Fruit fly (Drosophila melanogaster) whole organism, embryonic: ENCODE measurements around the gene CG14966.

Source experiments
- Atf6 ChIP-seq: fragments of 200-800 bp; sonication (Bioruptor generic); IDR thresholded peaks from 2 replicates; pipeline ENCODE4 v1.3.6; 2022; ENCODE audit warnings: missing biosample characterization, missing genetic modification characterization
- Bgb ChIP-seq: fragments of 200-800 bp; sonication (Bioruptor generic); IDR thresholded peaks from 2 replicates; pipeline ENCODE4 v1.3.6; 2022; ENCODE audit warnings: missing biosample characterization, missing genetic modification characterization; ENCODE audit not compliant: partially characterized antibody
- CG11093 ChIP-seq: fragments of 200-800 bp; sonication (Bioruptor generic); IDR thresholded peaks from 3 replicates; pipeline ENCODE4 v1.3.6; 2022; ENCODE audit warnings: missing biosample characterization, missing genetic modification characterization
- CG11398 ChIP-seq: fragments of 200-800 bp; sonication (Bioruptor generic); optimal IDR thresholded peaks from 2 replicates; lab custom pipeline; 2016; ENCODE audit warnings: missing biosample characterization, missing genetic modification characterization
- CG12155 ChIP-seq: fragments of 200-800 bp; sonication (Bioruptor generic); optimal IDR thresholded peaks from 3 replicates; lab custom pipeline; 2016; ENCODE audit warnings: missing biosample characterization, missing genetic modification characterization
- CG12391 ChIP-seq: fragments of 200-800 bp; sonication (Bioruptor generic); optimal IDR thresholded peaks from 3 replicates; lab custom pipeline; 2018; ENCODE audit warnings: missing biosample characterization, mild to moderate bottlenecking, missing genetic modification characterization, moderate library complexity
- CG13894 ChIP-seq: fragments of 200-800 bp; sonication (Bioruptor generic); optimal IDR thresholded peaks from 3 replicates; lab custom pipeline; 2018; ENCODE audit warnings: missing biosample characterization, mild to moderate bottlenecking, missing genetic modification characterization, moderate library complexity
- CG14441 ChIP-seq: fragments of 200-800 bp; sonication (Bioruptor generic); IDR thresholded peaks from 2 replicates; pipeline ENCODE4 v1.3.6; 2022; ENCODE audit warnings: missing biosample characterization, missing genetic modification characterization
- CG1529 ChIP-seq: fragments of 200-800 bp; sonication (Bioruptor generic); optimal IDR thresholded peaks from 3 replicates; lab custom pipeline; 2018; ENCODE audit warnings: missing biosample characterization, missing genetic modification characterization
- CG1603 ChIP-seq: fragments of 200-800 bp; sonication (Bioruptor generic); optimal IDR thresholded peaks from 2 replicates; lab custom pipeline; 2019; ENCODE audit warnings: missing biosample characterization, mild to moderate bottlenecking, missing genetic modification characterization, moderate library complexity
- CG16813 ChIP-seq: fragments of 200-800 bp; sonication (Bioruptor generic); IDR thresholded peaks from 3 replicates; pipeline ENCODE4 v1.3.6; 2022; ENCODE audit warnings: missing biosample characterization, missing genetic modification characterization; ENCODE audit not compliant: partially characterized antibody
- CG2129 ChIP-seq: fragments of 200-800 bp; sonication (Bioruptor generic); IDR thresholded peaks from 2 replicates; pipeline ENCODE4 v1.3.6; 2022; ENCODE audit warnings: missing biosample characterization, missing genetic modification characterization; ENCODE audit not compliant: partially characterized antibody
- CG2712 ChIP-seq: fragments of 200-800 bp; optimal IDR thresholded peaks from 3 replicates; lab custom pipeline; 2019; ENCODE audit warnings: missing biosample characterization, mild to moderate bottlenecking, missing genetic modification characterization, moderate library complexity
- CG6683 ChIP-seq: fragments of 200-800 bp; sonication (Bioruptor generic); optimal IDR thresholded peaks from 2 replicates; lab custom pipeline; 2017; ENCODE audit warnings: missing biosample characterization, mild to moderate bottlenecking, missing genetic modification characterization, missing genetic modification reagents
- CG6765 ChIP-seq: fragments of 200-800 bp; sonication (Bioruptor generic); optimal IDR thresholded peaks from 3 replicates; lab custom pipeline; 2017; ENCODE audit warnings: missing biosample characterization, mild to moderate bottlenecking, missing genetic modification characterization
- CG7786 ChIP-seq: fragments of 200-800 bp; sonication (Bioruptor generic); optimal IDR thresholded peaks from 2 replicates; lab custom pipeline; 2016; ENCODE audit warnings: missing biosample characterization, missing genetic modification characterization
- CG7987 ChIP-seq: fragments of 200-800 bp; sonication (Bioruptor generic); optimal IDR thresholded peaks from 2 replicates; lab custom pipeline; 2018; ENCODE audit warnings: missing biosample characterization, mild to moderate bottlenecking, missing genetic modification characterization, moderate library complexity
- CG8924 ChIP-seq: fragments of 200-800 bp; optimal IDR thresholded peaks from 3 replicates; lab custom pipeline; 2019; ENCODE audit warnings: missing biosample characterization, mild to moderate bottlenecking, missing genetic modification characterization, moderate library complexity
- CG9727 ChIP-seq: fragments of 200-800 bp; sonication (Bioruptor generic); optimal IDR thresholded peaks from 3 replicates; lab custom pipeline; 2017; ENCODE audit warnings: missing biosample characterization, mild to moderate bottlenecking, missing genetic modification characterization
- CG9797 ChIP-seq: fragments of 200-800 bp; sonication (Bioruptor generic); optimal IDR thresholded peaks from 3 replicates; lab custom pipeline; 2018; ENCODE audit warnings: missing biosample characterization, mild to moderate bottlenecking, missing genetic modification characterization
- CG9932 ChIP-seq: fragments of 200-800 bp; sonication (Bioruptor generic); IDR thresholded peaks from 2 replicates; pipeline ENCODE4 v1.3.6; 2022; ENCODE audit warnings: missing biosample characterization, missing genetic modification characterization
- Hr51 ChIP-seq, 2 experiments: fragments of 200-800 bp; sonication (Bioruptor generic); optimal IDR thresholded peaks; 2 replicates in 1 of 2; 3 replicates in 1 of 2; lab custom pipeline; 2016 to 2018; ENCODE audit warnings: missing biosample characterization in 2 of 2, missing genetic modification characterization in 2 of 2, mild to moderate bottlenecking in 1 of 2, moderate library complexity in 1 of 2
- MBD-R2 ChIP-seq: fragments of 200-800 bp; sonication (Bioruptor generic); IDR thresholded peaks from 2 replicates; pipeline ENCODE4 v1.3.6; 2022; ENCODE audit warnings: missing biosample characterization, missing genetic modification characterization
- MESR4 ChIP-seq: fragments of 200-800 bp; sonication (Bioruptor generic); optimal IDR thresholded peaks from 2 replicates; lab custom pipeline; 2018; ENCODE audit warnings: missing biosample characterization, mild to moderate bottlenecking, missing genetic modification characterization, moderate library complexity
- Nf-YC ChIP-seq: fragments of 200-800 bp; optimal IDR thresholded peaks from 3 replicates; lab custom pipeline; 2019; ENCODE audit warnings: missing biosample characterization, mild to moderate bottlenecking, missing genetic modification characterization, moderate library complexity
- Sin3A ChIP-seq: fragments of >200 bp; optimal IDR thresholded peaks from 2 replicates; lab custom pipeline; 2018
- Trl ChIP-seq, 3 experiments: fragments of >200 bp in 2 of 3; fragments of 200-800 bp in 1 of 3; sonication (Bioruptor generic) in 1 of 3; optimal IDR thresholded peaks; 2 replicates in 1 of 3; 3 replicates in 2 of 3; lab custom pipeline; 2016 to 2017; ENCODE audit warnings: missing biosample characterization in 1 of 3, missing genetic modification characterization in 1 of 3
- Xbp1 ChIP-seq: fragments of 200-800 bp; sonication (Bioruptor generic); optimal IDR thresholded peaks from 3 replicates; lab custom pipeline; 2016; ENCODE audit warnings: missing biosample characterization, mild to moderate bottlenecking, missing genetic modification characterization
- ab ChIP-seq: fragments of 200-800 bp; sonication (Bioruptor generic); optimal IDR thresholded peaks from 2 replicates; lab custom pipeline; 2016; ENCODE audit warnings: missing biosample characterization, missing genetic modification characterization
- ash1 ChIP-seq: fragments of 200-800 bp; sonication (Bioruptor generic); optimal IDR thresholded peaks from 2 replicates; lab custom pipeline; 2018; ENCODE audit warnings: missing biosample characterization, mild to moderate bottlenecking, missing genetic modification characterization
- ato ChIP-seq: fragments of 200-800 bp; sonication (Bioruptor generic); IDR thresholded peaks from 2 replicates; pipeline ENCODE4 v1.3.6; 2022; ENCODE audit warnings: missing biosample characterization, missing genetic modification characterization; ENCODE audit not compliant: partially characterized antibody
- bbx ChIP-seq: fragments of 200-800 bp; sonication (Bioruptor generic); IDR thresholded peaks from 2 replicates; pipeline ENCODE4 v1.3.6; 2022; ENCODE audit warnings: missing biosample characterization, missing genetic modification characterization; ENCODE audit not compliant: partially characterized antibody
- bowl ChIP-seq: fragments of 200-800 bp; sonication (Bioruptor generic); IDR thresholded peaks from 2 replicates; pipeline ENCODE4 v1.3.6; 2022; ENCODE audit warnings: missing biosample characterization, missing genetic modification characterization
- chinmo ChIP-seq: fragments of 200-800 bp; sonication (Bioruptor generic); IDR thresholded peaks from 4 replicates; pipeline ENCODE4 v1.3.6; 2022; ENCODE audit warnings: missing biosample characterization, missing genetic modification characterization; ENCODE audit not compliant: partially characterized antibody
- crol ChIP-seq: fragments of 200-800 bp; sonication (Bioruptor generic); IDR thresholded peaks from 2 replicates; pipeline ENCODE4 v1.3.6; 2022; ENCODE audit warnings: missing biosample characterization, missing genetic modification characterization
- eyg ChIP-seq: fragments of 200-800 bp; sonication (Bioruptor generic); optimal IDR thresholded peaks from 3 replicates; lab custom pipeline; 2016; ENCODE audit warnings: missing biosample characterization, missing genetic modification characterization
- klu ChIP-seq: fragments of 200-800 bp; sonication (Bioruptor generic); IDR thresholded peaks from 2 replicates; pipeline ENCODE4 v1.3.6; 2022; ENCODE audit warnings: missing biosample characterization, missing genetic modification characterization
- mam ChIP-seq: fragments of 200-800 bp; sonication (Bioruptor generic); optimal IDR thresholded peaks from 3 replicates; lab custom pipeline; 2016; ENCODE audit warnings: missing biosample characterization, missing genetic modification characterization
- otp ChIP-seq: fragments of 200-800 bp; sonication (Bioruptor generic); IDR thresholded peaks from 3 replicates; pipeline ENCODE4, ENCODE4 v1.3.6; 2022; ENCODE audit warnings: missing biosample characterization, missing genetic modification characterization
- pita ChIP-seq: fragments of 200-800 bp; sonication (Bioruptor generic); optimal IDR thresholded peaks from 2 replicates; lab custom pipeline; 2017; ENCODE audit warnings: missing biosample characterization, mild to moderate bottlenecking, missing genetic modification characterization
- repo ChIP-seq: fragments of 200-800 bp; sonication (Bioruptor generic); optimal IDR thresholded peaks from 2 replicates; lab custom pipeline; 2016; ENCODE audit warnings: missing biosample characterization, missing genetic modification characterization
- salm ChIP-seq: fragments of 200-800 bp; sonication (Bioruptor generic); optimal IDR thresholded peaks from 2 replicates; lab custom pipeline; 2018; ENCODE audit warnings: missing biosample characterization, mild to moderate bottlenecking, missing genetic modification characterization
- sc ChIP-seq, 3 experiments: fragments of >200 bp in 2 of 3; fragments of 200-800 bp in 1 of 3; sonication (Bioruptor generic) in 1 of 3; optimal IDR thresholded peaks; 2 replicates in 2 of 3; 3 replicates in 1 of 3; lab custom pipeline; 2017; ENCODE audit warnings: mild to moderate bottlenecking in 1 of 3, missing biosample characterization in 1 of 3, missing genetic modification characterization in 1 of 3, missing genetic modification reagents in 1 of 3
- sim ChIP-seq: fragments of 200-800 bp; sonication (Bioruptor generic); IDR thresholded peaks from 2 replicates; pipeline ENCODE4 v1.3.6; 2022; ENCODE audit warnings: missing biosample characterization, missing genetic modification characterization
- sob ChIP-seq: fragments of 200-800 bp; sonication (Bioruptor generic); IDR thresholded peaks from 2 replicates; pipeline ENCODE4 v1.3.6; 2022; ENCODE audit warnings: missing biosample characterization, missing genetic modification characterization
- sqz ChIP-seq: fragments of 200-800 bp; sonication (Bioruptor generic); optimal IDR thresholded peaks from 3 replicates; lab custom pipeline; 2018; ENCODE audit warnings: missing biosample characterization, mild to moderate bottlenecking, missing genetic modification characterization
- tll ChIP-seq, 2 experiments: fragments of 200-800 bp in 1 of 2; fragments of >200 bp in 1 of 2; sonication (Bioruptor generic) in 1 of 2; optimal IDR thresholded peaks; 2 replicates each; lab custom pipeline; 2017 to 2019; ENCODE audit warnings: missing biosample characterization in 2 of 2, missing genetic modification characterization in 2 of 2, mild to moderate bottlenecking in 1 of 2, moderate library complexity in 1 of 2
- zf30C ChIP-seq: fragments of 200-800 bp; sonication (Bioruptor generic); optimal IDR thresholded peaks from 3 replicates; lab custom pipeline; 2018; ENCODE audit warnings: missing biosample characterization, mild to moderate bottlenecking, missing genetic modification characterization

Gene CG14966

dm6 chr3L:3164951-3165350 is 32.5 kb downstream of the CG14966 start, which contains the start of gene CG32280 (continued):
- TF ChIP-seq CG11398 (GFP tag; lab: Kevin White, UChicago) (peak; percentile 13), Sin3A (lab: Kevin White, UChicago) (peak; percentile 41), bowl (no peak), CG12391 (tag; lab: Kevin White, UChicago) (peak; percentile 23), Nf-YC (peak; percentile 20), bbx (GFP tag; lab: Robert Waterston, UW) (peak; percentile 91), sob (GFP tag; lab: Robert Waterston, UW) (peak; percentile 58; the same call in 1 of the 2 replicates), Xbp1 (peak; percentile 13), ato (GFP tag; lab: Robert Waterston, UW) (peak; percentile 85), CG1603 (tag; lab: Kevin White, UChicago) (peak; percentile 68), CG13894 (tag; lab: Kevin White, UChicago) (no peak), CG6765 (peak; percentile 20), Bgb (peak; percentile 95), MESR4 (GFP tag; lab: Kevin White, UChicago) (peak; percentile 84), CG14441 (GFP tag; lab: Robert Waterston, UW) (peak; percentile 46; the same call in 1 of the 2 replicates), zf30C (peak; percentile 85), CG6683 (GFP tag; lab: Kevin White, UChicago) (peak; percentile 10), chinmo (GFP tag; lab: Robert Waterston, UW) (peak; percentile 92; the same call in 3 of the 4 replicates)
- TF ChIP-seq, all 482 proteins: peak for 154

- TF ChIP-seq otp (GFP tag; lab: Robert Waterston, UW) (no peak), crol (GFP tag; lab: Robert Waterston, UW) (no peak), sqz (GFP tag; lab: Kevin White, UChicago) (no peak), CG1529 (GFP tag; lab: Kevin White, UChicago) (no peak), CG2712 (tag; lab: Kevin White, UChicago) (no peak), Hr51 (GFP tag; optimal IDR thresholded peaks at IDR 0.05; lab: Kevin White, UChicago) (no peak), ash1 (no peak), Atf6 (GFP tag; lab: Robert Waterston, UW) (no peak), bowl (no peak), eyg (GFP tag; lab: Kevin White, UChicago) (no peak), sim (GFP tag; lab: Robert Waterston, UW) (no peak), CG9797 (GFP tag; lab: Kevin White, UChicago) (no peak), CG8924 (no peak)
- TF ChIP-seq, all 482 proteins: peak for 0
Observed at dm6 chr3L:3162584-3162983, 34.8 kb downstream of the CG14966 start.

dm6 chr3L:3161968-3162367 is 35.5 kb downstream of the CG14966 start, which contains the start of gene rasp:
Gene rasp (plus strand): TSS chr3L:3162180.
- no peak for TF ChIP-seq CG9727
- TF ChIP-seq CG12155 (GFP tag; lab: Kevin White, UChicago): no peak
- TF ChIP-seq repo (GFP tag; lab: Kevin White, UChicago): no peak
- no peak for TF ChIP-seq ab (GFP tag; lab: Kevin White, UChicago)
- TF ChIP-seq tll (GFP tag; optimal IDR thresholded peaks at IDR 0.05; lab: Kevin White, UChicago): no peak
- TF ChIP-seq CG1603 (tag; lab: Kevin White, UChicago): peak; percentile 21
- 0 out of 3 replicates have a peak, but pooled peaks have one; percentile 35 for TF ChIP-seq CG16813 (GFP tag; lab: Robert Waterston, UW)
- TF ChIP-seq sc (optimal IDR thresholded peaks at IDR 0.05; lab: Kevin White, UChicago): no peak
- TF ChIP-seq sc (GFP tag; optimal IDR thresholded peaks at IDR 0.05; lab: Kevin White, UChicago): no peak
- no peak for TF ChIP-seq klu
- TF ChIP-seq CG11093 (GFP tag; lab: Robert Waterston, UW): no peak
- TF ChIP-seq CG2129: peak; percentile 47
- TF ChIP-seq salm (tag; lab: Kevin White, UChicago): no peak
- TF ChIP-seq Trl (optimal IDR thresholded peaks at IDR 0.05; lab: Kevin White, UChicago): no peak
- no peak for TF ChIP-seq Trl (GFP tag; optimal IDR thresholded peaks at IDR 0.05; lab: Kevin White, UChicago)
- TF ChIP-seq MBD-R2 (GFP tag; lab: Robert Waterston, UW): peak; percentile 51
- no peak for TF ChIP-seq mam
- TF ChIP-seq CG7786 (GFP tag; lab: Kevin White, UChicago): no peak
- TF ChIP-seq CG7987 (GFP tag; lab: Kevin White, UChicago): no peak
- TF ChIP-seq pita: no peak
- TF ChIP-seq CG9932 (GFP tag; lab: Robert Waterston, UW): no peak
